Fruit fly (Drosophila melanogaster) Kc167 (cell line): Measurements from ENCODE around the gene barc.

Experiments
- Myc ChIP-seq: fragments of >200 bp; optimal IDR thresholded peaks from 2 replicates; lab custom pipeline; 2017; ENCODE audit warnings: missing external identifiers
- insv ChIP-seq: fragments of >200 bp; optimal IDR thresholded peaks from 3 replicates; lab custom pipeline; 2018; ENCODE audit warnings: missing external identifiers
- psq ChIP-seq: fragments of >200 bp; optimal IDR thresholded peaks from 2 replicates; lab custom pipeline; 2017; ENCODE audit warnings: missing external identifiers
- ttk ChIP-seq: sonication (Bioruptor generic); optimal IDR thresholded peaks from 2 replicates; lab custom pipeline; 2017; ENCODE audit warnings: missing external identifiers

- TF ChIP-seq ttk (no peak), psq (lab: Kevin White, UChicago) (no peak), Myc (lab: Kevin White, UChicago) (no peak), insv (lab: Kevin White, UChicago) (no peak)
Observed at dm6 chr3L:21450486-21450885, 17.6 kb upstream of the barc start.
